Fruit fly (Drosophila melanogaster): ENCODE data around the gene Atg4a.

Gene Atg4a

DNA sequence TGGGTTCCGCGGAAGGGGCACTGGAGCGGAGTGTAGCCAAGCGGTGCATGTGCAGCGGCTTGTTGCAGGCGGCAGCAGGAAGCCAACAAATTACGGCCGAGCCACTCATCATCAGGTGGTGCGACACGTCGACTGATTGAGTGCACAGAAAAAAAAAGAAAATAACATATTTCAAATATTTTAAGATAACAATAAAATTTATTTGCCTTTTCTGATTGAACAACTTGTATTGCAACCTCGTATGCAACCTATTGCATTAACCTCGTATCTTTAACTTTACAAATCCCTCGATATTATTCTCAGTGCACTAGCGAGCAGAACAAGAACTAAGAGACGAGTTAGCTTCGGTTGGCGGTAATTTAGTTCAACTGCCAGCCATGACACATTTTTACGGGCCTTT, 10.4 kb upstream of the Atg4a start (continued):
- TF ChIP-seq CG15336 (GFP tag; IDR thresholded peaks at IDR 0.05) (peak; percentile 70), vri (GFP tag; optimal IDR thresholded peaks at IDR 0.05) (peak; percentile 15), Ets21C (GFP tag; optimal IDR thresholded peaks at IDR 0.05) (no peak), Hr38 (GFP tag; optimal IDR thresholded peaks at IDR 0.05) (no peak), dsx (GFP tag; optimal IDR thresholded peaks at IDR 0.05; ENCODE audit: poor library complexity, severe bottlenecking) (peak; percentile 56), CG9139 (GFP tag; optimal IDR thresholded peaks at IDR 0.05) (peak; percentile 15), CG6792 (GFP tag; optimal IDR thresholded peaks at IDR 0.05) (peak; percentile 36), fd85E (GFP tag; optimal IDR thresholded peaks at IDR 0.05) (no peak), CG3032 (tag; optimal IDR thresholded peaks at IDR 0.05) (peak; percentile 61), Eip93F (GFP tag; optimal IDR thresholded peaks at IDR 0.05) (no peak), Sox15 (GFP tag; optimal IDR thresholded peaks at IDR 0.05) (no peak), topi (GFP tag; optimal IDR thresholded peaks at IDR 0.05) (peak; percentile 66), Blimp-1 (GFP tag; optimal IDR thresholded peaks at IDR 0.05) (no peak), Hr39 (GFP tag; optimal IDR thresholded peaks at IDR 0.05) (peak; percentile 43), dac (GFP tag; optimal IDR thresholded peaks at IDR 0.05) (peak; percentile 32), esn (GFP tag; optimal IDR thresholded peaks at IDR 0.05) (peak; percentile 67), CG7368 (GFP tag; optimal IDR thresholded peaks at IDR 0.05) (peak; percentile 7), CG11762 (GFP tag; optimal IDR thresholded peaks at IDR 0.05; ENCODE audit: insufficient read depth) (no peak), Eip78C (GFP tag) (peak; percentile 78)

DNA sequence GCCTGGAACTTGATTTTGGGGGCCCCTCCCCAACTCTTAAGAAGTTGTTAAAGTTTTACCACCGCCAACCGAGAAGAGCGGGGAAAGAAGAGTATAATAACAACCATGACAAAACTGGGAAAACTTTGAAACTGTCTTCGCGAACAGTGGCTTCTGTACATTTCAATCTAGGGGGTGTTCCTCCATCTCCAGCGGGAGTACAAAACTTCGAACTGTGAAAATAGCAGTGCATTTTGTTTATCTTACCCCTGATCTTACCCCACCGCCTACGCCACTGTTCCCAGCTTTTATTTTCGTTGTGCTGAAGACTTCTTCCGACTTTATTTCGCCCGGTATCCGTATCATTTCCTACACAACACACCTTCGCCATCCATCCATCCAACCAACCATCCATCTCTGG, 9.8 kb upstream of the Atg4a start:
- TF ChIP-seq fd85E (GFP tag; optimal IDR thresholded peaks at IDR 0.05) (no peak), CG11762 (GFP tag; optimal IDR thresholded peaks at IDR 0.05; ENCODE audit: insufficient read depth) (peak; percentile 7), vri (GFP tag; optimal IDR thresholded peaks at IDR 0.05) (peak; percentile 11), esn (GFP tag; optimal IDR thresholded peaks at IDR 0.05) (peak; percentile 20), CG10631 (GFP tag; optimal IDR thresholded peaks at IDR 0.05) (peak; percentile 35), Smox (GFP tag; optimal IDR thresholded peaks at IDR 0.05) (peak; percentile 26), Hr4 (GFP tag; optimal IDR thresholded peaks at IDR 0.05) (no peak), CG7368 (GFP tag; optimal IDR thresholded peaks at IDR 0.05) (no peak), Eip78C (GFP tag) (peak; percentile 73), acj6 (GFP tag; optimal IDR thresholded peaks at IDR 0.05) (peak; percentile 36), Hr38 (GFP tag; optimal IDR thresholded peaks at IDR 0.05) (no peak), Lpt (GFP tag; optimal IDR thresholded peaks at IDR 0.05) (no peak), fkh (GFP tag; optimal IDR thresholded peaks at IDR 0.05) (no peak), Sox15 (GFP tag; optimal IDR thresholded peaks at IDR 0.05) (peak; percentile 25), dsx (GFP tag; optimal IDR thresholded peaks at IDR 0.05; ENCODE audit: poor library complexity, severe bottlenecking) (no peak), salr (GFP tag; optimal IDR thresholded peaks at IDR 0.05) (no peak), CG3032 (tag; optimal IDR thresholded peaks at IDR 0.05) (no peak), Sox14 (GFP tag; optimal IDR thresholded peaks at IDR 0.05) (peak; percentile 24), OdsH (GFP tag; optimal IDR thresholded peaks at IDR 0.05) (peak; percentile 25), CG16779 (tag; optimal IDR thresholded peaks at IDR 0.05) (no peak), Ets21C (GFP tag; optimal IDR thresholded peaks at IDR 0.05) (peak; percentile 24), spab (GFP tag; optimal IDR thresholded peaks at IDR 0.05) (no peak), CG4318 (GFP tag; optimal IDR thresholded peaks at IDR 0.05) (no peak), achi (GFP tag; optimal IDR thresholded peaks at IDR 0.05) (peak; percentile 38), CG34406 (GFP tag; optimal IDR thresholded peaks at IDR 0.05) (no peak), Hr39 (GFP tag; optimal IDR thresholded peaks at IDR 0.05) (peak; percentile 48), CG6792 (GFP tag; optimal IDR thresholded peaks at IDR 0.05) (peak; percentile 19), svp (GFP tag) (peak; percentile 71), CG6808 (GFP tag; optimal IDR thresholded peaks at IDR 0.05) (peak; percentile 2), Ets96B (tag; optimal IDR thresholded peaks at IDR 0.05) (peak; percentile 39), dac (GFP tag; optimal IDR thresholded peaks at IDR 0.05) (no peak), Met (GFP tag; optimal IDR thresholded peaks at IDR 0.05) (peak; percentile 40), CG15336 (GFP tag; IDR thresholded peaks at IDR 0.05) (no peak), CG1621 (tag; optimal IDR thresholded peaks at IDR 0.05) (no peak), CG3919 (GFP tag; optimal IDR thresholded peaks at IDR 0.05) (peak; percentile 51), Sox102F (GFP tag; optimal IDR thresholded peaks at IDR 0.05) (peak; percentile 10), CG6276 (GFP tag; optimal IDR thresholded peaks at IDR 0.05) (peak; percentile 7), Eip75B (GFP tag; optimal IDR thresholded peaks at IDR 0.05) (peak; percentile 15), Blimp-1 (GFP tag; optimal IDR thresholded peaks at IDR 0.05) (peak; percentile 21), CG31627 (GFP tag; optimal IDR thresholded peaks at IDR 0.05) (peak; percentile 46), cyc (GFP tag; optimal IDR thresholded peaks at IDR 0.05) (peak; percentile 26), CG8119 (GFP tag; IDR thresholded peaks at IDR 0.05) (no peak), CG32006 (GFP tag; optimal IDR thresholded peaks at IDR 0.05) (peak; percentile 14)

Data from whole organism, prepupa.